Worm (Caenorhabditis elegans): ENCODE results near the gene C15C8.6.
A peak's percentile ranks its signal among the peaks of the same experiment; 100 is the strongest.

- TF ChIP-seq lin-13 (tag; optimal IDR thresholded peaks at IDR 0.05) (no peak), nhr-2 (tag; optimal IDR thresholded peaks at IDR 0.05) (no peak), ham-2 (GFP tag; optimal IDR thresholded peaks at IDR 0.05) (no peak), pha-4 (tag; optimal IDR thresholded peaks at IDR 0.05) (no peak), unc-62 (GFP tag; optimal IDR thresholded peaks at IDR 0.05) (no peak), snpc-4 (tag; optimal IDR thresholded peaks at IDR 0.05) (no peak), ztf-11 (tag; optimal IDR thresholded peaks at IDR 0.05) (no peak), elt-1 (tag; optimal IDR thresholded peaks at IDR 0.05; ENCODE audit: borderline replicate concordance, insufficient read depth) (peak; percentile 94), hlh-1 (tag; optimal IDR thresholded peaks at IDR 0.05) (no peak), nhr-237 (tag; optimal IDR thresholded peaks at IDR 0.05) (no peak)
These were observed 3.9 kb downstream of the C15C8.6 start, which contains the start of gene C15C8.4 for ce11 chrV:12747431-12747830.
